Fruit fly (Drosophila melanogaster) whole organism, embryonic: ENCODE measurements around the gene Zip89B.

Experiments used
- Adf1 ChIP-seq: fragments of 200-800 bp; sonication (Bioruptor generic); IDR thresholded peaks from 2 replicates; pipeline ENCODE4 v1.3.6; 2022; ENCODE audit warnings: missing biosample characterization, missing genetic modification characterization
- Atf-2 ChIP-seq: fragments of 200-800 bp; sonication (Bioruptor generic); optimal IDR thresholded peaks from 2 replicates; lab custom pipeline; 2016; ENCODE audit warnings: missing biosample characterization, missing genetic modification characterization
- Blimp-1 ChIP-seq: fragments of 200-800 bp; sonication (Bioruptor generic); optimal IDR thresholded peaks from 3 replicates; lab custom pipeline; 2018; ENCODE audit warnings: missing biosample characterization, missing genetic modification characterization, mild to moderate bottlenecking, moderate library complexity, missing genetic modification reagents
- CG10462 ChIP-seq: fragments of 200-800 bp; sonication (Bioruptor generic); optimal IDR thresholded peaks from 2 replicates; lab custom pipeline; 2016; ENCODE audit warnings: missing biosample characterization, missing genetic modification characterization
- CG12391 ChIP-seq: fragments of 200-800 bp; sonication (Bioruptor generic); optimal IDR thresholded peaks from 3 replicates; lab custom pipeline; 2018; ENCODE audit warnings: missing biosample characterization, mild to moderate bottlenecking, missing genetic modification characterization, moderate library complexity
- CG13894 ChIP-seq: fragments of 200-800 bp; sonication (Bioruptor generic); optimal IDR thresholded peaks from 3 replicates; lab custom pipeline; 2018; ENCODE audit warnings: missing biosample characterization, mild to moderate bottlenecking, missing genetic modification characterization, moderate library complexity
- CG14441 ChIP-seq: fragments of 200-800 bp; sonication (Bioruptor generic); IDR thresholded peaks from 2 replicates; pipeline ENCODE4 v1.3.6; 2022; ENCODE audit warnings: missing biosample characterization, missing genetic modification characterization
- CG15696 ChIP-seq: fragments of 200-800 bp; sonication (Bioruptor generic); optimal IDR thresholded peaks from 2 replicates; lab custom pipeline; 2019; ENCODE audit warnings: missing biosample characterization, mild to moderate bottlenecking, missing genetic modification characterization, moderate library complexity
- CG16863 ChIP-seq: fragments of 200-800 bp; sonication (Bioruptor generic); optimal IDR thresholded peaks from 3 replicates; lab custom pipeline; 2016; ENCODE audit warnings: missing biosample characterization, missing genetic modification characterization
- CG17912 ChIP-seq: fragments of 200-800 bp; sonication (Bioruptor generic); optimal IDR thresholded peaks from 2 replicates; lab custom pipeline; 2018; ENCODE audit warnings: missing biosample characterization, mild to moderate bottlenecking, missing genetic modification characterization
- CG18619 ChIP-seq: fragments of 200-800 bp; sonication (Bioruptor generic); optimal IDR thresholded peaks from 3 replicates; lab custom pipeline; 2017; ENCODE audit warnings: missing biosample characterization, mild to moderate bottlenecking, missing genetic modification characterization
- CG33557 ChIP-seq: fragments of 200-800 bp; sonication (Bioruptor generic); optimal IDR thresholded peaks from 2 replicates; lab custom pipeline; 2019; ENCODE audit warnings: missing biosample characterization, mild to moderate bottlenecking, missing genetic modification characterization, moderate library complexity
- CG4328 ChIP-seq: fragments of 200-800 bp; sonication (Bioruptor generic); optimal IDR thresholded peaks from 3 replicates; lab custom pipeline; 2017; ENCODE audit warnings: missing biosample characterization, missing genetic modification reagents, missing genetic modification characterization
- CG43689 ChIP-seq: fragments of 200-800 bp; sonication (Bioruptor generic); IDR thresholded peaks from 2 replicates; pipeline ENCODE4 v1.3.6; 2022; ENCODE audit warnings: missing biosample characterization, missing genetic modification characterization
- CG4424 ChIP-seq: fragments of 200-800 bp; sonication (Bioruptor generic); optimal IDR thresholded peaks from 3 replicates; lab custom pipeline; 2016; ENCODE audit warnings: missing biosample characterization, missing genetic modification characterization
- CG6654 ChIP-seq: fragments of 200-800 bp; sonication (Bioruptor generic); optimal IDR thresholded peaks from 2 replicates; lab custom pipeline; 2017; ENCODE audit warnings: missing biosample characterization, mild to moderate bottlenecking, missing genetic modification characterization
- CG7357 ChIP-seq: fragments of 200-800 bp; sonication (Bioruptor generic); IDR thresholded peaks from 3 replicates; pipeline ENCODE4 v1.3.6; 2022; ENCODE audit warnings: missing biosample characterization, missing genetic modification characterization
- CG7839 ChIP-seq: fragments of 200-800 bp; sonication (Bioruptor generic); optimal IDR thresholded peaks from 3 replicates; lab custom pipeline; 2018; ENCODE audit warnings: missing biosample characterization, mild to moderate bottlenecking, missing genetic modification characterization, moderate library complexity
- CG8388 ChIP-seq: fragments of 200-800 bp; sonication (Bioruptor generic); optimal IDR thresholded peaks from 2 replicates; lab custom pipeline; 2019; ENCODE audit warnings: missing biosample characterization, mild to moderate bottlenecking, missing genetic modification characterization, moderate library complexity
- CG8924 ChIP-seq: fragments of 200-800 bp; optimal IDR thresholded peaks from 3 replicates; lab custom pipeline; 2019; ENCODE audit warnings: missing biosample characterization, mild to moderate bottlenecking, missing genetic modification characterization, moderate library complexity
- CHES-1-like ChIP-seq: fragments of 200-800 bp; sonication (Bioruptor generic); optimal IDR thresholded peaks from 2 replicates; lab custom pipeline; 2016; ENCODE audit warnings: missing biosample characterization, missing genetic modification characterization
- CrebB ChIP-seq: fragments of 200-800 bp; sonication (Bioruptor generic); optimal IDR thresholded peaks from 3 replicates; lab custom pipeline; 2018; ENCODE audit warnings: missing biosample characterization, mild to moderate bottlenecking, missing genetic modification characterization
- D ChIP-seq, 2 experiments: fragments of 200-800 bp in 1 of 2; fragments of >200 bp in 1 of 2; sonication (Bioruptor generic) in 1 of 2; optimal IDR thresholded peaks; 2 replicates in 1 of 2; 3 replicates in 1 of 2; lab custom pipeline; 2017; ENCODE audit warnings: mild to moderate bottlenecking in 1 of 2, missing biosample characterization in 1 of 2, missing genetic modification characterization in 1 of 2, missing genetic modification reagents in 1 of 2
- Dek ChIP-seq: fragments of 200-800 bp; sonication (Bioruptor generic); optimal IDR thresholded peaks from 3 replicates; lab custom pipeline; 2019; ENCODE audit warnings: missing biosample characterization, mild to moderate bottlenecking, missing genetic modification characterization, moderate library complexity
- E2f1 ChIP-seq: fragments of 200-800 bp; sonication (Bioruptor generic); IDR thresholded peaks from 2 replicates; pipeline ENCODE4 v1.3.6; 2022; ENCODE audit warnings: missing biosample characterization, missing genetic modification characterization
- HmgZ ChIP-seq: fragments of 200-800 bp; sonication (Bioruptor generic); optimal IDR thresholded peaks from 2 replicates; lab custom pipeline; 2018; ENCODE audit warnings: missing biosample characterization, mild to moderate bottlenecking, missing genetic modification characterization
- NFAT ChIP-seq: fragments of 200-800 bp; sonication (Bioruptor generic); IDR thresholded peaks from 2 replicates; pipeline ENCODE4 v1.3.6; 2022; ENCODE audit warnings: missing biosample characterization, missing genetic modification characterization
- Oli ChIP-seq: fragments of 200-800 bp; sonication (Bioruptor generic); optimal IDR thresholded peaks from 2 replicates; lab custom pipeline; 2018; ENCODE audit warnings: missing biosample characterization, mild to moderate bottlenecking, missing genetic modification characterization, moderate library complexity
- al ChIP-seq: fragments of 200-800 bp; sonication (Bioruptor generic); IDR thresholded peaks from 2 replicates; pipeline ENCODE4 v1.3.6; 2022; ENCODE audit warnings: missing biosample characterization, missing genetic modification characterization
- ase ChIP-seq: fragments of 200-800 bp; sonication (Bioruptor generic); IDR thresholded peaks from 3 replicates; pipeline ENCODE4 v1.3.6; 2022; ENCODE audit warnings: missing biosample characterization, missing genetic modification characterization
- bcd ChIP-seq: fragments of 200-800 bp; sonication (Bioruptor generic); optimal IDR thresholded peaks from 2 replicates; lab custom pipeline; 2017; ENCODE audit warnings: missing biosample characterization, mild to moderate bottlenecking, missing genetic modification characterization
- crc ChIP-seq: fragments of 200-800 bp; sonication (Bioruptor generic); optimal IDR thresholded peaks from 2 replicates; lab custom pipeline; 2016; ENCODE audit warnings: missing biosample characterization, missing genetic modification characterization
- dmrt99B ChIP-seq: fragments of 200-800 bp; sonication (Bioruptor generic); optimal IDR thresholded peaks from 2 replicates; lab custom pipeline; 2018; ENCODE audit warnings: missing biosample characterization, mild to moderate bottlenecking, missing genetic modification characterization, moderate library complexity
- en ChIP-seq: fragments of 200-800 bp; sonication (Bioruptor generic); optimal IDR thresholded peaks from 2 replicates; lab custom pipeline; 2016; ENCODE audit warnings: missing biosample characterization, missing genetic modification characterization
- ftz-f1 ChIP-seq: fragments of 200-800 bp; sonication (Bioruptor generic); optimal IDR thresholded peaks from 2 replicates; lab custom pipeline; 2016; ENCODE audit warnings: missing biosample characterization, missing genetic modification characterization
- grau ChIP-seq: fragments of 200-800 bp; optimal IDR thresholded peaks from 3 replicates; lab custom pipeline; 2019; ENCODE audit warnings: missing biosample characterization, mild to moderate bottlenecking, missing genetic modification characterization, moderate library complexity
- ham ChIP-seq: fragments of 200-800 bp; sonication (Bioruptor generic); IDR thresholded peaks from 2 replicates; pipeline ENCODE4 v1.3.6; 2022; ENCODE audit warnings: missing biosample characterization, missing genetic modification characterization
- ind ChIP-seq: fragments of 200-800 bp; sonication (Bioruptor generic); optimal IDR thresholded peaks from 3 replicates; lab custom pipeline; 2016; ENCODE audit warnings: missing biosample characterization, missing genetic modification characterization
- jigr1 ChIP-seq: fragments of 200-800 bp; sonication (Bioruptor generic); IDR thresholded peaks from 3 replicates; pipeline ENCODE4 v1.3.6; 2022; ENCODE audit warnings: missing biosample characterization, missing genetic modification characterization
- knrl ChIP-seq: fragments of 200-800 bp; sonication (Bioruptor generic); IDR thresholded peaks from 3 replicates; pipeline ENCODE4 v1.3.6; 2022; ENCODE audit warnings: missing biosample characterization, missing genetic modification characterization; ENCODE audit not compliant: partially characterized antibody
- nau ChIP-seq: fragments of 200-800 bp; sonication (Bioruptor generic); optimal IDR thresholded peaks from 3 replicates; lab custom pipeline; 2017; ENCODE audit warnings: missing biosample characterization, mild to moderate bottlenecking, missing genetic modification characterization, missing genetic modification reagents
- org-1 ChIP-seq: fragments of 200-800 bp; sonication (Bioruptor generic); optimal IDR thresholded peaks from 2 replicates; lab custom pipeline; 2017; ENCODE audit warnings: missing biosample characterization, missing genetic modification characterization
- pb ChIP-seq: fragments of 200-800 bp; sonication (Bioruptor generic); optimal IDR thresholded peaks from 3 replicates; lab custom pipeline; 2016; ENCODE audit warnings: missing biosample characterization, missing genetic modification characterization
- pnt ChIP-seq: fragments of 200-800 bp; sonication (Bioruptor generic); optimal IDR thresholded peaks from 3 replicates; lab custom pipeline; 2016; ENCODE audit warnings: missing biosample characterization, missing genetic modification characterization
- prd ChIP-seq, 3 experiments: fragments of >200 bp in 2 of 3; fragments of 200-800 bp in 1 of 3; sonication (Bioruptor generic) in 1 of 3; optimal IDR thresholded peaks in 2 of 3; IDR thresholded peaks in 1 of 3; 2 replicates in 2 of 3; 3 replicates in 1 of 3; pipeline versions ENCODE4 v1.3.6 to Lab custom; 2017 to 2022; ENCODE audit warnings: missing biosample characterization in 1 of 3, missing genetic modification characterization in 1 of 3
- repo ChIP-seq: fragments of 200-800 bp; sonication (Bioruptor generic); optimal IDR thresholded peaks from 2 replicates; lab custom pipeline; 2016; ENCODE audit warnings: missing biosample characterization, missing genetic modification characterization
- slbo ChIP-seq: fragments of 200-800 bp; sonication (Bioruptor generic); IDR thresholded peaks from 2 replicates; pipeline ENCODE4 v1.3.6; 2022; ENCODE audit warnings: missing biosample characterization, missing genetic modification characterization
- tx ChIP-seq: fragments of 200-800 bp; sonication (Bioruptor generic); optimal IDR thresholded peaks from 2 replicates; lab custom pipeline; 2016; ENCODE audit warnings: missing biosample characterization, missing genetic modification characterization
- zen2 ChIP-seq: fragments of 200-800 bp; sonication (Bioruptor generic); IDR thresholded peaks from 3 replicates; pipeline ENCODE4 v1.3.6; 2022; ENCODE audit warnings: missing biosample characterization, missing genetic modification characterization; ENCODE audit not compliant: partially characterized antibody
- zfh2 ChIP-seq: fragments of 200-800 bp; sonication (Bioruptor generic); optimal IDR thresholded peaks from 2 replicates; lab custom pipeline; 2016; ENCODE audit warnings: missing biosample characterization, missing genetic modification characterization

Zip89B gene

dm6 chr3R:16349111-16349655 lies 43.6 kb downstream of the Zip89B start, which contains the start of the genes CG14879 and Manf (continued):
- TF ChIP-seq org-1 (GFP tag; lab: Kevin White, UChicago) (no peak), CG7839 (tag; lab: Kevin White, UChicago) (no peak), ham (no peak), slbo (GFP tag; lab: Robert Waterston, UW) (no peak), ase (GFP tag; lab: Robert Waterston, UW) (no peak), D (optimal IDR thresholded peaks at IDR 0.05; lab: Kevin White, UChicago) (peak; percentile 26), D (GFP tag; optimal IDR thresholded peaks at IDR 0.05; lab: Kevin White, UChicago) (no peak), prd (optimal IDR thresholded peaks at IDR 0.05; lab: Kevin White, UChicago) (no peak), prd (GFP tag; IDR thresholded peaks at IDR 0.05; lab: Robert Waterston, UW) (no peak), ftz-f1 (GFP tag; lab: Kevin White, UChicago) (no peak), ind (GFP tag; lab: Kevin White, UChicago) (no peak), CG4424 (GFP tag; lab: Kevin White, UChicago) (no peak), NFAT (GFP tag; lab: Robert Waterston, UW) (no peak), Adf1 (GFP tag; lab: Robert Waterston, UW) (peak; percentile 10; the same call in 1 of the 2 replicates), tx (GFP tag; lab: Kevin White, UChicago) (no peak), CG17912 (GFP tag; lab: Kevin White, UChicago) (peak; percentile 30), al (no peak), knrl (GFP tag; lab: Robert Waterston, UW) (no peak), CG14441 (GFP tag; lab: Robert Waterston, UW) (no peak), zen2 (GFP tag; lab: Robert Waterston, UW) (0 out of 3 replicates have a peak, but pooled peaks have one; percentile 4), Blimp-1 (GFP tag; lab: Kevin White, UChicago) (no peak), CG8924 (peak; percentile 0), CG13894 (tag; lab: Kevin White, UChicago) (peak; percentile 51), CG43689 (no peak), CHES-1-like (GFP tag; lab: Kevin White, UChicago) (peak; percentile 10), CG18619 (GFP tag; lab: Kevin White, UChicago) (no peak), Atf-2 (GFP tag; lab: Kevin White, UChicago) (no peak), dmrt99B (tag; lab: Kevin White, UChicago) (no peak), HmgZ (peak; percentile 52), CG6654 (GFP tag; lab: Kevin White, UChicago) (no peak), nau (GFP tag; lab: Kevin White, UChicago) (peak; percentile 85), grau (tag; lab: Kevin White, UChicago) (peak; percentile 21), CG15696 (no peak), CrebB (tag; lab: Kevin White, UChicago) (no peak), CG7357 (GFP tag; lab: Robert Waterston, UW) (no peak), pb (GFP tag; lab: Kevin White, UChicago) (no peak), CG16863 (GFP tag; lab: Kevin White, UChicago) (peak; percentile 100), jigr1 (no peak), Oli (no peak), pnt (no peak), en (no peak), repo (GFP tag; lab: Kevin White, UChicago) (no peak), CG10462 (GFP tag; lab: Kevin White, UChicago) (no peak), zfh2 (GFP tag; lab: Kevin White, UChicago) (no peak), bcd (no peak), crc (no peak), CG4328 (GFP tag; lab: Kevin White, UChicago) (no peak), E2f1 (no peak), CG12391 (tag; lab: Kevin White, UChicago) (peak; percentile 16), CG33557 (no peak), Dek (no peak), CG8388 (GFP tag; lab: Kevin White, UChicago) (no peak)
